Worm (Caenorhabditis elegans) whole organism, L4/young adult: ENCODE data around the gene T03G6.1.

Experiments
- W03F9.2 ChIP-seq: fragments of 150-350 bp; optimal IDR thresholded peaks from 2 replicates; lab custom pipeline; 2014; ENCODE audit warnings: missing biosample characterization, missing genetic modification characterization
- him-1 ChIP-seq: sonication (generic microtip); optimal IDR thresholded peaks from 2 replicates; lab custom pipeline; 2016; ENCODE audit warnings: missing genotype, missing genetic modification reagents, missing genetic modification characterization, missing compliant biosample characterization

DNA sequence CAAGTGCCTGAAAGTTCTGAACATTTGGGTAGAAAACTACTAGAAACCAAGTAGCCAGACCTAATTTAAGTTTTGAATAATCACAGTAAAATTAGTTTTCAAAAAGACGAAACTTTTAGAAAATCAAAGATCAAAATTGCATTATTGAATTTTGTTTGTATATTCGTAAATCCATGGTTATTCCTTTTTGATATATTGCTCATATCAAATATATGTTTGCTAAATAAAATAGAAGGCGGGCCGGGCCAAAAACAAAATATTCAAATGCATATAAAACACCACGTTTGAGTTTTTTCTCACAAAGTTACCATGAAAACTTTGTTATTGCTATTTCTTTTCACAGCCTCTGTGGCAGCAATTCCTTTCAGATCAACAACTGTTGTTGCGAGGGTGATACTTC, 30.6 kb upstream of the T03G6.1 start, which contains the start of gene ttr-42:
- TF ChIP-seq him-1 (tag; lab: Kevin White, UChicago) (no peak), W03F9.2 (tag; lab: Kevin White, UChicago) (no peak)
